Fruit fly (Drosophila melanogaster) S2 (cell line): ENCODE measurements around the gene Ugt37A1.

Source experiments
- CG8478 ChIP-seq: fragments of >200 bp; optimal IDR thresholded peaks from 2 replicates; lab custom pipeline; 2018
- CTCF ChIP-seq, 2 experiments: fragments of >200 bp; optimal IDR thresholded peaks; 2 replicates each; lab custom pipeline; 2018

- no peak for TF ChIP-seq CTCF (optimal IDR thresholded peaks at IDR 0.05; lab: Kevin White, UChicago)
- no peak for TF ChIP-seq CG8478 (lab: Kevin White, UChicago)
Observed at dm6 chr2L:20352200-20352599, 21.7 kb downstream of the Ugt37A1 start.
